Worm (Caenorhabditis elegans) whole organism, L4 larva: ENCODE data around the gene R01H2.4.

ENCODE experiments used
- R02D3.7 ChIP-seq: fragments of 150-350 bp; sonication (generic microtip); optimal IDR thresholded peaks from 3 replicates; lab custom pipeline; 2014; ENCODE audit warnings: missing biosample characterization, missing genetic modification characterization
- T20F7.1 ChIP-seq: fragments of 200-800 bp; sonication (Bioruptor generic); optimal IDR thresholded peaks from 2 replicates; lab custom pipeline; 2018; ENCODE audit warnings: mild to moderate bottlenecking, missing genetic modification characterization, missing compliant biosample characterization
- Y48G9A.11 ChIP-seq: fragments of 200-800 bp; sonication (Bioruptor generic); IDR thresholded peaks from 2 replicates; pipeline ENCODE4 v1.3.6; 2022; ENCODE audit warnings: missing genetic modification reagents, missing genetic modification characterization, missing compliant biosample characterization
- ZK337.2 ChIP-seq: fragments of 200-800 bp; sonication (Bioruptor generic); IDR thresholded peaks from 2 replicates; pipeline ENCODE4 v1.3.6; 2022; ENCODE audit warnings: missing genetic modification reagents, missing genetic modification characterization, missing compliant biosample characterization
- aha-1 ChIP-seq: fragments of 150-350 bp; peaks from one replicate; lab custom pipeline; 2014; ENCODE audit warnings: missing biosample characterization, missing genetic modification characterization
- daf-16 ChIP-seq, 3 experiments: sonication (generic microtip); optimal IDR thresholded peaks; 2 replicates each; lab custom pipeline; 2016 to 2017; ENCODE audit warnings: missing genetic modification characterization in 3 of 3, missing genetic modification reagents in 3 of 3, mild to moderate bottlenecking in 2 of 3, missing compliant biosample characterization in 2 of 3, missing biosample characterization in 1 of 3, moderate library complexity in 1 of 3
- dmd-6 ChIP-seq: fragments of 200-800 bp; sonication (Bioruptor generic); IDR thresholded peaks from 2 replicates; pipeline ENCODE4 v1.3.6; 2022; ENCODE audit warnings: missing genetic modification reagents, missing genetic modification characterization, missing compliant biosample characterization
- dmd-8 ChIP-seq: fragments of 200-800 bp; sonication (Bioruptor generic); IDR thresholded peaks from 2 replicates; pipeline ENCODE4 v1.3.6; 2022; ENCODE audit warnings: missing genetic modification characterization, missing compliant biosample characterization
- dpl-1 ChIP-seq: fragments of 150-350 bp; optimal IDR thresholded peaks from 2 replicates; lab custom pipeline; 2014; ENCODE audit warnings: missing biosample characterization, missing genetic modification reagents, missing genetic modification characterization
- duxl-1 ChIP-seq: sonication (generic microtip); optimal IDR thresholded peaks from 2 replicates; lab custom pipeline; 2016; ENCODE audit warnings: mild to moderate bottlenecking, missing genetic modification characterization, moderate library complexity, missing compliant biosample characterization; ENCODE audit not compliant: poor library complexity
- hlh-11 ChIP-seq: fragments of 200-800 bp; sonication (Bioruptor generic); optimal IDR thresholded peaks from 2 replicates; lab custom pipeline; 2018; ENCODE audit warnings: mild to moderate bottlenecking, missing genetic modification characterization, missing compliant biosample characterization
- hlh-30 ChIP-seq: sonication (generic microtip); optimal IDR thresholded peaks from 2 replicates; lab custom pipeline; 2017; ENCODE audit warnings: antibody characterized with exemption, mild to moderate bottlenecking, missing genetic modification characterization, missing compliant biosample characterization; ENCODE audit not compliant: insufficient read depth
- lin-15B ChIP-seq: fragments of 150-350 bp; sonication (generic microtip); optimal IDR thresholded peaks from 3 replicates; lab custom pipeline; 2014; ENCODE audit warnings: missing biosample characterization, missing genetic modification characterization
- lin-38 ChIP-seq: fragments of 200-800 bp; sonication (Bioruptor generic); IDR thresholded peaks from 2 replicates; pipeline ENCODE4 v1.3.6; 2022; ENCODE audit warnings: missing genetic modification reagents, missing genetic modification characterization, missing compliant biosample characterization
- lin-39 ChIP-seq: fragments of 150-350 bp; optimal IDR thresholded peaks from 2 replicates; lab custom pipeline; 2014; ENCODE audit warnings: missing biosample characterization, missing genetic modification reagents, missing genetic modification characterization
- lir-3 ChIP-seq: sonication (generic microtip); optimal IDR thresholded peaks from 2 replicates; lab custom pipeline; 2016; ENCODE audit warnings: mild to moderate bottlenecking, missing genetic modification characterization, missing compliant biosample characterization
- mep-1 ChIP-seq: fragments of 150-350 bp; sonication (generic microtip); optimal IDR thresholded peaks from 3 replicates; lab custom pipeline; 2014; ENCODE audit warnings: missing biosample characterization, missing genetic modification characterization
- nhr-11 ChIP-seq: fragments of 150-350 bp; optimal IDR thresholded peaks from 2 replicates; lab custom pipeline; 2014; ENCODE audit warnings: missing biosample characterization, missing genetic modification characterization
- nhr-25 ChIP-seq: sonication (generic microtip); optimal IDR thresholded peaks from 2 replicates; lab custom pipeline; 2017; ENCODE audit warnings: missing genetic modification characterization, mild to moderate bottlenecking, missing compliant biosample characterization, antibody characterized with exemption, moderate library complexity, borderline replicate concordance; ENCODE audit not compliant: insufficient read depth
- nhr-28 ChIP-seq: fragments of 150-350 bp; optimal IDR thresholded peaks from 2 replicates; lab custom pipeline; 2014; ENCODE audit warnings: missing biosample characterization, missing genetic modification characterization
- nhr-6 ChIP-seq: fragments of 150-350 bp; optimal IDR thresholded peaks from 2 replicates; lab custom pipeline; 2014; ENCODE audit warnings: missing biosample characterization, missing genetic modification characterization
- rbr-2 ChIP-seq: sonication (generic microtip); optimal IDR thresholded peaks from 2 replicates; lab custom pipeline; 2016; ENCODE audit warnings: missing genotype, missing genetic modification characterization, missing compliant biosample characterization
- snpc-4 ChIP-seq: fragments of 150-350 bp; optimal IDR thresholded peaks from 2 replicates; lab custom pipeline; 2014; ENCODE audit warnings: missing biosample characterization, missing genetic modification characterization
- spr-1 ChIP-seq: sonication (generic microtip); optimal IDR thresholded peaks from 2 replicates; lab custom pipeline; 2016; ENCODE audit warnings: mild to moderate bottlenecking, missing genetic modification characterization, missing compliant biosample characterization
- unc-62 ChIP-seq, 3 experiments: fragments of 150-350 bp in 1 of 3; sonication (generic microtip); optimal IDR thresholded peaks in 2 of 3; peaks in 1 of 3; 1 replicate in 1 of 3; 2 replicates in 2 of 3; lab custom pipeline; 2014 to 2017; ENCODE audit warnings: missing biosample characterization in 3 of 3, missing genetic modification characterization in 3 of 3, missing genetic modification reagents in 3 of 3, missing genotype in 1 of 3
- zip-11 ChIP-seq: fragments of 200-800 bp; sonication (Bioruptor generic); IDR thresholded peaks from 2 replicates; pipeline ENCODE4 v1.3.6; 2022; ENCODE audit warnings: missing genetic modification characterization, missing compliant biosample characterization
- zip-2 ChIP-seq: fragments of 150-350 bp; optimal IDR thresholded peaks from 2 replicates; lab custom pipeline; 2014; ENCODE audit warnings: missing biosample characterization, missing genetic modification characterization
- ztf-11 ChIP-seq: fragments of 150-350 bp; optimal IDR thresholded peaks from 2 replicates; lab custom pipeline; 2014; ENCODE audit warnings: missing biosample characterization, missing genetic modification characterization
- ztf-7 ChIP-seq: fragments of 150-350 bp; optimal IDR thresholded peaks from 2 replicates; lab custom pipeline; 2014; ENCODE audit warnings: missing biosample characterization, missing genetic modification characterization

Gene R01H2.4

DNA sequence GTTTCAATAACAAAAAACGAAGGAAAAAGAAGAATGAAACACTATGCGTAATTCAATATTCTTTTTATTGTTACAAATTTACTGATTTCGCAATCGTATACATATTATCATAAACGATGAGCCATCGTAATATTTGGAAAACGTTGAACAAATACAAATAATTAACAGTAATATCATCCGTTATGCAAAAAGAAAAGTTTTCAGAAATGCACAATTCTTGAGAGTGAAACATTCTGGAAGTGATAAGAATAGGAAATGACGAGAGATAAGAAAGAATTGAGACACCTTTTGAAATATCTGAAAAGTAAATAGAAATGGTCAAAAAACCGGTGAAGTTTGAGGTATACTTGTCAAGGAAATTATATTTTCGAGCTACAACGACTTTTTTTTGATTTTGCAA is 17.4 kb upstream of the R01H2.4 start (continued):
- no peak for TF ChIP-seq dmd-8 (GFP tag; lab: Robert Waterston, UW)

ce11 chrIII:7080689-7081088 is 16.6 kb upstream of the R01H2.4 start, which contains the start of gene ZK418.7:
ZK418.7 (minus strand) TSS chrIII:7080789.
- TF ChIP-seq zip-11 (GFP tag; lab: Robert Waterston, UW): no peak

ce11 chrIII:7078737-7079136 is 14.7 kb upstream of the R01H2.4 start, which contains the start of gene ZK418.6:
ZK418.6 (minus strand) TSS chrIII:7078837.
- TF ChIP-seq lir-3 (tag; lab: Kevin White, UChicago) (no peak), ztf-7 (tag; lab: Kevin White, UChicago) (no peak), zip-11 (GFP tag; lab: Robert Waterston, UW) (no peak), spr-1 (tag; lab: Kevin White, UChicago) (no peak), lin-15B (tag; lab: Kevin White, UChicago) (no peak), hlh-11 (tag; lab: Kevin White, UChicago) (no peak), rbr-2 (tag; lab: Kevin White, UChicago) (no peak), T20F7.1 (GFP tag; lab: Kevin White, UChicago) (no peak)

DNA sequence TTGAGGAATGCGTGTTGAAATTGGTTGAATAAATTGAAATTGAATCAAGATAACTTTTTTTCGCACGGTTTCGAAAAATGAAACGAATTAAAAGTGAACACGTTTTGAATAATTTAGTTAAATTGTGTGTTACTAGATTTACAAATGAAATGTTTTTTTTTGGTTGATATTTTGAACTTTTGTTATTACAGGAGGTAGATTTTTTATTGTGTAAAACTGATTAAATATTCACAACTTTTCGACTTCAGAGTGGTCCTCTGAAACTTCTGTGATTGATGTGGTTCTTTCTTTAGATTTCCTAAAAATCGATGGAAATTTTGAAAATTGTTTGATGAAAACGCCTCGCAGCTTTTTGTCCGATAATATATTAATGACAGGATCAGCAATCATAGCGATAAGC is 12.3 kb upstream of the R01H2.4 start, which contains the start of gene ZK418.13:
ZK418.13 (minus strand) TSS at position 101 of the 400 bp plus-strand sequence.
- TF ChIP-seq nhr-11 (tag; lab: Kevin White, UChicago) (no peak), snpc-4 (tag; lab: Kevin White, UChicago) (no peak), aha-1 (tag; lab: Kevin White, UChicago) (no peak), ZK337.2 (GFP tag; lab: Robert Waterston, UW) (no peak), Y48G9A.11 (no peak), R02D3.7 (tag; lab: Kevin White, UChicago) (no peak), nhr-25 (tag; lab: Kevin White, UChicago) (no peak), hlh-30 (tag; lab: Kevin White, UChicago) (no peak), lin-38 (GFP tag; lab: Robert Waterston, UW) (no peak)

- TF ChIP-seq hlh-30 (tag; lab: Kevin White, UChicago) (peak; percentile 54), nhr-6 (peak; percentile 50), daf-16 (GFP tag; optimal IDR thresholded peaks at IDR 0.05; lab: Kevin White, UChicago) (no peak), daf-16 (tag; optimal IDR thresholded peaks at IDR 0.05; lab: Kevin White, UChicago) (peak; percentile 12), dpl-1 (peak; percentile 95), unc-62 (GFP tag; optimal IDR thresholded peaks at IDR 0.05 in 1 of 2; lab: Kevin White, UChicago) (peak in 1 of 2 experiments; percentile 92), unc-62 (tag; optimal IDR thresholded peaks at IDR 0.05; lab: Kevin White, UChicago) (no peak), mep-1 (tag; lab: Kevin White, UChicago) (peak; percentile 34), lin-38 (GFP tag; lab: Robert Waterston, UW) (peak; percentile 95), ztf-11 (tag; lab: Kevin White, UChicago) (no peak), spr-1 (tag; lab: Kevin White, UChicago) (no peak), nhr-28 (peak; percentile 29), T20F7.1 (GFP tag; lab: Kevin White, UChicago) (peak; percentile 25), zip-2 (tag; lab: Kevin White, UChicago) (no peak), dmd-6 (GFP tag; lab: Robert Waterston, UW) (0 out of 2 replicates have a peak, but pooled peaks have one; percentile 9), rbr-2 (tag; lab: Kevin White, UChicago) (peak; percentile 24), lin-39 (tag; lab: Kevin White, UChicago) (no peak)
These were observed 9.8 kb upstream of the R01H2.4 start, which contains the start of gene ZK418.5 for ce11 chrIII:7073801-7074386. ZK418.5 (minus strand) TSS chrIII:7073851.

- TF ChIP-seq lin-38 (GFP tag; lab: Robert Waterston, UW) (peak; percentile 44; the same call in 1 of the 2 replicates), duxl-1 (tag; lab: Kevin White, UChicago) (no peak)
These were observed 8.4 kb upstream of the R01H2.4 start, which contains the start of gene lin-37 for ce11 chrIII:7072452-7072851. lin-37 (minus strand) TSS chrIII:7072552.
